Worm (Caenorhabditis elegans): ENCODE results near the gene srt-19.

ce11 chrV:4298579-4298978 lies 13.7 kb downstream of the srt-19 start, which contains the start of gene ZC132.11:
- TF ChIP-seq ceh-90 (tag; optimal IDR thresholded peaks at IDR 0.05) (no peak), ceh-63 (GFP tag; optimal IDR thresholded peaks at IDR 0.05) (no peak), ama-1 (optimal IDR thresholded peaks at IDR 0.05) (no peak), egl-27 (tag; optimal IDR thresholded peaks at IDR 0.05) (no peak), lin-39 (tag; optimal IDR thresholded peaks at IDR 0.05) (no peak), dpl-1 (GFP tag; optimal IDR thresholded peaks at IDR 0.05) (no peak), nhr-47 (tag; optimal IDR thresholded peaks at IDR 0.05) (no peak), snpc-4 (tag; optimal IDR thresholded peaks at IDR 0.05) (no peak), ztf-11 (tag; optimal IDR thresholded peaks at IDR 0.05) (no peak), lir-3 (tag; optimal IDR thresholded peaks at IDR 0.05; ENCODE audit: poor library complexity) (no peak)

Data from whole organism, L1 larva.